Fruit fly (Drosophila melanogaster): ENCODE measurements around the gene FASN1.
A peak's percentile ranks its signal among the peaks of the same experiment; 100 is the strongest.

FASN1 gene

dm6 chr2L:3055710-3056447 is 519 bp upstream of the FASN1 start (continued):
- peak; percentile 53 for TF ChIP-seq grau (tag; optimal IDR thresholded peaks at IDR 0.05)
- no peak for TF ChIP-seq pum (GFP tag; optimal IDR thresholded peaks at IDR 0.05)
- TF ChIP-seq maf-S (GFP tag; optimal IDR thresholded peaks at IDR 0.05), result peak; percentile 28
- TF ChIP-seq shn (GFP tag; optimal IDR thresholded peaks at IDR 0.05), result peak; percentile 40
- TF ChIP-seq ranshi (GFP tag; IDR thresholded peaks at IDR 0.05), result no peak; the same call in 1 of the 2 replicates
- peak; percentile 18; the same call in 1 of the 2 replicates for TF ChIP-seq bbx (GFP tag; IDR thresholded peaks at IDR 0.05; ENCODE audit: partially characterized antibody)
- TF ChIP-seq NfI (GFP tag; optimal IDR thresholded peaks at IDR 0.05), result no peak
- no peak for TF ChIP-seq stc (GFP tag; IDR thresholded peaks at IDR 0.05)
- peak; percentile 53 for TF ChIP-seq Usf (GFP tag; optimal IDR thresholded peaks at IDR 0.05)
- TF ChIP-seq CG15011 (GFP tag; optimal IDR thresholded peaks at IDR 0.05), result no peak
- peak; percentile 66 for TF ChIP-seq az2 (GFP tag; optimal IDR thresholded peaks at IDR 0.05)
- peak; percentile 59 for TF ChIP-seq dmrt99B (tag; optimal IDR thresholded peaks at IDR 0.05)
- TF ChIP-seq fd3F (GFP tag; optimal IDR thresholded peaks at IDR 0.05), result peak; percentile 15
- TF ChIP-seq Dip3 (GFP tag; optimal IDR thresholded peaks at IDR 0.05), result peak; percentile 37
- TF ChIP-seq Mes4 (GFP tag; optimal IDR thresholded peaks at IDR 0.05), result no peak
- TF ChIP-seq slou (GFP tag; optimal IDR thresholded peaks at IDR 0.05), result peak; percentile 13
- peak; percentile 31 for TF ChIP-seq tin (GFP tag; optimal IDR thresholded peaks at IDR 0.05)
- no peak for TF ChIP-seq pfk (GFP tag; optimal IDR thresholded peaks at IDR 0.05)
- peak; percentile 48; the same call in 1 of the 2 replicates for TF ChIP-seq Bgb (GFP tag; IDR thresholded peaks at IDR 0.05; ENCODE audit: partially characterized antibody)
- no peak for TF ChIP-seq eve (GFP tag; optimal IDR thresholded peaks at IDR 0.05)
- TF ChIP-seq BtbVII (GFP tag; optimal IDR thresholded peaks at IDR 0.05), result peak; percentile 14
- TF ChIP-seq fd102C (GFP tag; optimal IDR thresholded peaks at IDR 0.05), result no peak
- TF ChIP-seq TFAM (GFP tag; optimal IDR thresholded peaks at IDR 0.05), result no peak
- TF ChIP-seq CG11093 (GFP tag; IDR thresholded peaks at IDR 0.05), result 0 out of 3 replicates have a peak, but pooled peaks have one; percentile 9
- peak; percentile 60 for TF ChIP-seq CG16863 (GFP tag; optimal IDR thresholded peaks at IDR 0.05)
- TF ChIP-seq Ada2b (GFP tag; IDR thresholded peaks at IDR 0.05), result no peak
- peak; percentile 18 for TF ChIP-seq gem (tag; optimal IDR thresholded peaks at IDR 0.05)
- TF ChIP-seq CG11504 (tag; optimal IDR thresholded peaks at IDR 0.05), result peak; percentile 67
- peak; percentile 41 for TF ChIP-seq CG9727 (GFP tag; optimal IDR thresholded peaks at IDR 0.05)
- TF ChIP-seq trem (tag; optimal IDR thresholded peaks at IDR 0.05), result no peak
- peak; percentile 12 for TF ChIP-seq CG8281 (tag; optimal IDR thresholded peaks at IDR 0.05)
- TF ChIP-seq tap (tag; optimal IDR thresholded peaks at IDR 0.05), result no peak
- TF ChIP-seq CG7271 (tag; optimal IDR thresholded peaks at IDR 0.05), result no peak
- TF ChIP-seq CG12219 (GFP tag; optimal IDR thresholded peaks at IDR 0.05), result no peak
- no peak for TF ChIP-seq sens-2 (GFP tag; IDR thresholded peaks at IDR 0.05)
- peak; percentile 12 for TF ChIP-seq CG1233 (GFP tag; optimal IDR thresholded peaks at IDR 0.05)
- TF ChIP-seq sna (GFP tag; IDR thresholded peaks at IDR 0.05; ENCODE audit: partially characterized antibody), result no peak
- no peak for TF ChIP-seq tx (GFP tag; optimal IDR thresholded peaks at IDR 0.05)
- no peak for TF ChIP-seq kah (GFP tag; optimal IDR thresholded peaks at IDR 0.05)
- no peak for TF ChIP-seq ewg (GFP tag; optimal IDR thresholded peaks at IDR 0.05)
- peak; percentile 29 for TF ChIP-seq Antp (GFP tag; optimal IDR thresholded peaks at IDR 0.05)
- 0 out of 3 replicates have a peak, but pooled peaks have one; percentile 19 for TF ChIP-seq CG7963 (GFP tag; IDR thresholded peaks at IDR 0.05; ENCODE audit: partially characterized antibody)
- TF ChIP-seq Dek (tag; optimal IDR thresholded peaks at IDR 0.05), result peak; percentile 28
- TF ChIP-seq Hsf (GFP tag; optimal IDR thresholded peaks at IDR 0.05), result peak; percentile 52
- 0 out of 4 replicates have a peak, but pooled peaks have one; percentile 31 for TF ChIP-seq chinmo (GFP tag; IDR thresholded peaks at IDR 0.05; ENCODE audit: partially characterized antibody)
- peak; percentile 59 for TF ChIP-seq CG13624 (GFP tag; optimal IDR thresholded peaks at IDR 0.05)
- peak; percentile 31 for TF ChIP-seq jumu (GFP tag; optimal IDR thresholded peaks at IDR 0.05)
- TF ChIP-seq dpn (GFP tag; optimal IDR thresholded peaks at IDR 0.05), result peak in 1 of 2 experiments; percentile 19
- TF ChIP-seq CG7357 (GFP tag; IDR thresholded peaks at IDR 0.05), result no peak
